Worm (Caenorhabditis elegans) whole organism, L4 larva: ENCODE measurements around the gene F34D10.4.
A peak's percentile ranks its signal among the peaks of the same experiment; 100 is the strongest.

Experiments
- D1046.2 ChIP-seq: fragments of 200-800 bp; sonication (Bioruptor generic); IDR thresholded peaks from 2 replicates; pipeline ENCODE4 v1.3.6; 2022; ENCODE audit warnings: missing genetic modification characterization, missing compliant biosample characterization
- F10B5.3 ChIP-seq: sonication (generic microtip); optimal IDR thresholded peaks from 2 replicates; lab custom pipeline; 2016; ENCODE audit warnings: mild to moderate bottlenecking, missing genetic modification characterization, missing compliant biosample characterization
- F26F4.8 ChIP-seq: fragments of 200-800 bp; sonication (Bioruptor generic); conservative IDR thresholded peaks from 2 replicates; pipeline ENCODE4 v1.3.6; 2022; ENCODE audit warnings: missing genetic modification characterization, missing compliant biosample characterization
- F37D6.2 ChIP-seq: sonication (generic microtip); optimal IDR thresholded peaks from 2 replicates; lab custom pipeline; 2016; ENCODE audit warnings: mild to moderate bottlenecking, missing genetic modification characterization, missing compliant biosample characterization
- F44E2.7 ChIP-seq: fragments of 200-800 bp; sonication (Bioruptor generic); IDR thresholded peaks from 2 replicates; pipeline ENCODE4 v2.1.2; 2022; ENCODE audit warnings: missing genetic modification characterization, missing compliant biosample characterization
- R02D3.7 ChIP-seq: fragments of 150-350 bp; sonication (generic microtip); optimal IDR thresholded peaks from 3 replicates; lab custom pipeline; 2014; ENCODE audit warnings: missing biosample characterization, missing genetic modification characterization
- T20F7.1 ChIP-seq: fragments of 200-800 bp; sonication (Bioruptor generic); optimal IDR thresholded peaks from 2 replicates; lab custom pipeline; 2018; ENCODE audit warnings: mild to moderate bottlenecking, missing genetic modification characterization, missing compliant biosample characterization
- Y5F2A.4 ChIP-seq: fragments of 200-800 bp; sonication (Bioruptor generic); optimal IDR thresholded peaks from 2 replicates; lab custom pipeline; 2018; ENCODE audit warnings: mild to moderate bottlenecking, missing genetic modification characterization, missing compliant biosample characterization
- ZK337.2 ChIP-seq: fragments of 200-800 bp; sonication (Bioruptor generic); IDR thresholded peaks from 2 replicates; pipeline ENCODE4 v1.3.6; 2022; ENCODE audit warnings: missing genetic modification reagents, missing genetic modification characterization, missing compliant biosample characterization
- aha-1 ChIP-seq: fragments of 150-350 bp; peaks from one replicate; lab custom pipeline; 2014; ENCODE audit warnings: missing biosample characterization, missing genetic modification characterization
- ama-1 ChIP-seq: fragments of 150-350 bp; optimal IDR thresholded peaks from 2 replicates; lab custom pipeline; 2014; ENCODE audit warnings: inconsistent platforms, mixed read lengths
- ceh-20 ChIP-seq: fragments of 200-800 bp; sonication (Bioruptor generic); IDR thresholded peaks from 2 replicates; pipeline ENCODE4 v1.3.6; 2022; ENCODE audit warnings: missing genetic modification reagents, missing genetic modification characterization, missing compliant biosample characterization
- ceh-28 ChIP-seq: fragments of 150-350 bp; optimal IDR thresholded peaks from 2 replicates; lab custom pipeline; 2014; ENCODE audit warnings: missing biosample characterization, missing genetic modification reagents, missing genetic modification characterization
- ceh-62 ChIP-seq: sonication (generic microtip); optimal IDR thresholded peaks from 2 replicates; lab custom pipeline; 2017; ENCODE audit warnings: missing biosample characterization, missing genetic modification characterization
- ceh-82 ChIP-seq: sonication (generic microtip); optimal IDR thresholded peaks from 2 replicates; lab custom pipeline; 2017; ENCODE audit warnings: missing biosample characterization, missing genetic modification characterization
- ctbp-1 ChIP-seq: fragments of 200-800 bp; sonication (Bioruptor generic); IDR thresholded peaks from 2 replicates; pipeline ENCODE4 v1.3.6; 2022; ENCODE audit warnings: missing genetic modification reagents, missing genetic modification characterization, missing compliant biosample characterization
- daf-16 ChIP-seq, 3 experiments: sonication (generic microtip); optimal IDR thresholded peaks; 2 replicates each; lab custom pipeline; 2016 to 2017; ENCODE audit warnings: missing genetic modification characterization in 3 of 3, missing genetic modification reagents in 3 of 3, mild to moderate bottlenecking in 2 of 3, missing compliant biosample characterization in 2 of 3, missing biosample characterization in 1 of 3, moderate library complexity in 1 of 3
- dmd-9 ChIP-seq: fragments of 200-800 bp; sonication (Bioruptor generic); IDR thresholded peaks from 2 replicates; pipeline ENCODE4 v1.3.6; 2022; ENCODE audit warnings: missing genetic modification reagents, missing genetic modification characterization, missing compliant biosample characterization
- hlh-30 ChIP-seq: sonication (generic microtip); optimal IDR thresholded peaks from 2 replicates; lab custom pipeline; 2017; ENCODE audit warnings: antibody characterized with exemption, mild to moderate bottlenecking, missing genetic modification characterization, missing compliant biosample characterization; ENCODE audit not compliant: insufficient read depth
- jun-1 ChIP-seq: fragments of 150-350 bp; optimal IDR thresholded peaks from 2 replicates; lab custom pipeline; 2014; ENCODE audit warnings: missing biosample characterization, missing genetic modification reagents, missing genetic modification characterization
- lin-1 ChIP-seq: fragments of 200-800 bp; sonication (Bioruptor generic); IDR thresholded peaks from 2 replicates; pipeline ENCODE4 v1.3.6; 2022; ENCODE audit warnings: missing genetic modification reagents, missing genetic modification characterization, missing compliant biosample characterization
- lin-38 ChIP-seq: fragments of 200-800 bp; sonication (Bioruptor generic); IDR thresholded peaks from 2 replicates; pipeline ENCODE4 v1.3.6; 2022; ENCODE audit warnings: missing genetic modification reagents, missing genetic modification characterization, missing compliant biosample characterization
- lsy-2 ChIP-seq, 2 experiments: fragments of 150-350 bp in 1 of 2; sonication (generic microtip) in 1 of 2; optimal IDR thresholded peaks; 2 replicates each; lab custom pipeline; 2014 to 2017; ENCODE audit warnings: missing biosample characterization in 2 of 2, missing genetic modification characterization in 2 of 2
- madf-9 ChIP-seq: fragments of 200-800 bp; sonication (Bioruptor generic); conservative IDR thresholded peaks from 2 replicates; pipeline ENCODE4 v1.3.6; 2022; ENCODE audit warnings: missing genetic modification reagents, missing genetic modification characterization, missing compliant biosample characterization
- mep-1 ChIP-seq: fragments of 150-350 bp; sonication (generic microtip); optimal IDR thresholded peaks from 3 replicates; lab custom pipeline; 2014; ENCODE audit warnings: missing biosample characterization, missing genetic modification characterization
- mes-2 ChIP-seq: sonication (generic microtip); optimal IDR thresholded peaks from 2 replicates; lab custom pipeline; 2016; ENCODE audit warnings: missing genotype, mild to moderate bottlenecking, missing genetic modification characterization, missing compliant biosample characterization; ENCODE audit not compliant: poor library complexity, severe bottlenecking
- nhr-237 ChIP-seq: sonication (generic microtip); optimal IDR thresholded peaks from 2 replicates; lab custom pipeline; 2017; ENCODE audit warnings: missing biosample characterization, missing genetic modification characterization
- nhr-41 ChIP-seq: fragments of 200-800 bp; sonication (Bioruptor generic); IDR thresholded peaks from 2 replicates; pipeline ENCODE4 v1.3.6; 2022; ENCODE audit warnings: missing genetic modification reagents, missing genetic modification characterization, missing compliant biosample characterization
- nhr-48 ChIP-seq: sonication (generic microtip); optimal IDR thresholded peaks from 2 replicates; lab custom pipeline; 2016; ENCODE audit warnings: mild to moderate bottlenecking, missing genetic modification characterization, missing compliant biosample characterization
- nhr-6 ChIP-seq: fragments of 150-350 bp; optimal IDR thresholded peaks from 2 replicates; lab custom pipeline; 2014; ENCODE audit warnings: missing biosample characterization, missing genetic modification characterization
- saeg-2 ChIP-seq: fragments of 200-800 bp; sonication (Bioruptor generic); IDR thresholded peaks from 2 replicates; pipeline ENCODE4 v1.3.6; 2022; ENCODE audit warnings: missing genetic modification reagents, missing genetic modification characterization, missing compliant biosample characterization
- set-16 ChIP-seq: fragments of 200-800 bp; sonication (Bioruptor generic); IDR thresholded peaks from 2 replicates; pipeline ENCODE4 v1.3.6; 2022; ENCODE audit warnings: missing genetic modification reagents, missing genetic modification characterization, missing compliant biosample characterization
- spr-1 ChIP-seq: sonication (generic microtip); optimal IDR thresholded peaks from 2 replicates; lab custom pipeline; 2016; ENCODE audit warnings: mild to moderate bottlenecking, missing genetic modification characterization, missing compliant biosample characterization
- tra-1 ChIP-seq: fragments of 200-800 bp; sonication (Bioruptor generic); IDR thresholded peaks from 2 replicates; pipeline ENCODE4 v1.3.6; 2022; ENCODE audit warnings: missing genetic modification reagents, missing genetic modification characterization, missing compliant biosample characterization
- unc-130 ChIP-seq: sonication (generic microtip); optimal IDR thresholded peaks from 2 replicates; lab custom pipeline; 2016; ENCODE audit warnings: missing genetic modification reagents, missing genetic modification characterization, missing compliant biosample characterization
- unc-39 ChIP-seq: sonication (generic microtip); optimal IDR thresholded peaks from 2 replicates; lab custom pipeline; 2017; ENCODE audit warnings: missing biosample characterization, missing genetic modification characterization

Gene F34D10.4

ce11 chrIII:3716073-3716659 is 20.2 kb upstream of the F34D10.4 start:
- TF ChIP-seq F10B5.3 (tag; lab: Kevin White, UChicago): no peak
- TF ChIP-seq dmd-9: no peak
- TF ChIP-seq D1046.2 (GFP tag; lab: Robert Waterston, UW): no peak
- no peak for TF ChIP-seq unc-39 (tag; lab: Kevin White, UChicago)
- no peak for TF ChIP-seq daf-16 (GFP tag; optimal IDR thresholded peaks at IDR 0.05; lab: Kevin White, UChicago)
- TF ChIP-seq daf-16 (tag; optimal IDR thresholded peaks at IDR 0.05; lab: Kevin White, UChicago): no peak
- no peak for TF ChIP-seq lsy-2 (tag; optimal IDR thresholded peaks at IDR 0.05; lab: Kevin White, UChicago)
- peak; percentile 45 for TF ChIP-seq R02D3.7
- no peak for TF ChIP-seq madf-9 (GFP tag; lab: Robert Waterston, UW)
- TF ChIP-seq ZK337.2 (GFP tag; lab: Robert Waterston, UW): no peak
- TF ChIP-seq T20F7.1: no peak
- TF ChIP-seq tra-1: no peak
- peak; percentile 63 for TF ChIP-seq lin-38
- no peak for TF ChIP-seq nhr-237 (tag; lab: Kevin White, UChicago)
- no peak for TF ChIP-seq F44E2.7 (GFP tag; lab: Robert Waterston, UW)
- TF ChIP-seq ctbp-1 (GFP tag; lab: Robert Waterston, UW): no peak
- TF ChIP-seq nhr-6 (tag; lab: Kevin White, UChicago): no peak
- TF ChIP-seq, all 104 proteins: peak for 2

DNA sequence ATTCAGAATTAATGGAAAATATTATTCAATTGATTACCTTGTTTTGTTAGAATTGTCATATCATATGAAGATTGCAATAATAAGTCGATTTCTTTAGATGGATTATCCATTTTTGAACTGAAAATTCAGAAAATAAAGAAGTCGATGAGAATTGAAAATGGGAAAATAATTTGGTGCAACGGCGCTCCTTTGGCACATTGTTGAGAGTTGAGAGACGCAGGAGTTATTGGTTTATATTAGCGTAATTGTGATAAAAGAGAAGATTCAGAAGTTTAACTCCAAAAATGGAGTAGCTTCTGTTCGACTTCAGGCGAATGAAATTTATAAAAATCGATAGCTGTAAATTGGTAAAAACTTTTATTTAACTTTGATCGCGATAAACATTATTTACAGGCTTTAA is 16.8 kb upstream of the F34D10.4 start, which contains the start of gene C14B1.8:
TSS of gene C14B1.8 (minus strand) at position 117 of the 400 bp plus-strand sequence.
- TF ChIP-seq nhr-41 (GFP tag; lab: Robert Waterston, UW) (no peak), nhr-237 (tag; lab: Kevin White, UChicago) (no peak), ama-1 (lab: Kevin White, UChicago) (peak; percentile 14), F26F4.8 (GFP tag; lab: Robert Waterston, UW) (no peak), unc-130 (peak; percentile 55), lin-38 (peak; percentile 75), mes-2 (tag; lab: Kevin White, UChicago) (peak; percentile 68), ceh-82 (tag; lab: Kevin White, UChicago) (no peak)

ce11 chrIII:3723726-3724125 is 12.7 kb upstream of the F34D10.4 start:
- TF ChIP-seq ama-1 (lab: Kevin White, UChicago): no peak
- peak; percentile 0 for TF ChIP-seq unc-130
- no peak for TF ChIP-seq ceh-20
- peak; percentile 72 for TF ChIP-seq lin-38

- no peak for TF ChIP-seq dmd-9
- no peak for TF ChIP-seq jun-1
- TF ChIP-seq lin-1 (GFP tag; lab: Robert Waterston, UW): no peak
- TF ChIP-seq set-16 (GFP tag; lab: Robert Waterston, UW): no peak
- TF ChIP-seq Y5F2A.4 (GFP tag; lab: Kevin White, UChicago): no peak
- no peak for TF ChIP-seq hlh-30 (tag; lab: Kevin White, UChicago)
- TF ChIP-seq saeg-2 (GFP tag; lab: Robert Waterston, UW): no peak
- TF ChIP-seq F37D6.2 (tag; lab: Kevin White, UChicago): no peak
- TF ChIP-seq aha-1: no peak
- no peak for TF ChIP-seq ceh-28 (tag; lab: Kevin White, UChicago)
- TF ChIP-seq mep-1 (tag; lab: Kevin White, UChicago): no peak
- no peak for TF ChIP-seq ceh-62
- TF ChIP-seq nhr-48: no peak
- no peak for TF ChIP-seq spr-1 (tag; lab: Kevin White, UChicago)
Observed at ce11 chrIII:3724880-3725279, 11.5 kb upstream of the F34D10.4 start, which contains the start of gene C14B1.12. TSS of gene C14B1.12 (minus strand) at chrIII:3724980.
